Worm (Caenorhabditis elegans) whole organism, L1 larva: ENCODE data around the gene Y41D4A.1.
A peak's percentile ranks its signal among the peaks of the same experiment; 100 is the strongest.

ENCODE experiments used
- C04F5.9 ChIP-seq: sonication (generic microtip); optimal IDR thresholded peaks from 2 replicates; lab custom pipeline; 2016; ENCODE audit warnings: missing genetic modification characterization, missing compliant biosample characterization
- aly-2 ChIP-seq: fragments of 150-350 bp; optimal IDR thresholded peaks from 2 replicates; lab custom pipeline; 2014; ENCODE audit warnings: missing biosample characterization, missing genetic modification characterization
- egl-13 ChIP-seq: sonication (generic microtip); optimal IDR thresholded peaks from 2 replicates; lab custom pipeline; 2016; ENCODE audit warnings: missing genotype, missing genetic modification reagents, missing genetic modification characterization, missing compliant biosample characterization
- jun-1 ChIP-seq: fragments of 150-350 bp; optimal IDR thresholded peaks from 2 replicates; lab custom pipeline; 2014; ENCODE audit warnings: missing biosample characterization, missing genetic modification reagents, missing genetic modification characterization
- lin-39 ChIP-seq: fragments of 150-350 bp; optimal IDR thresholded peaks from 2 replicates; lab custom pipeline; 2014; ENCODE audit warnings: missing biosample characterization, missing genetic modification reagents, missing genetic modification characterization
- mdl-1 ChIP-seq, 2 experiments: fragments of 150-350 bp; optimal IDR thresholded peaks; 2 replicates each; lab custom pipeline; 2014 to 2017; ENCODE audit warnings: missing biosample characterization in 2 of 2, missing genetic modification characterization in 2 of 2, inconsistent platforms in 1 of 2
- nhr-11 ChIP-seq: fragments of 150-350 bp; optimal IDR thresholded peaks from 2 replicates; lab custom pipeline; 2014; ENCODE audit warnings: missing biosample characterization, missing genetic modification characterization
- nhr-237 ChIP-seq: fragments of 150-350 bp; optimal IDR thresholded peaks from 2 replicates; lab custom pipeline; 2014; ENCODE audit warnings: missing biosample characterization, missing genetic modification characterization
- nhr-85 ChIP-seq: sonication (generic microtip); peaks from one replicate; lab custom pipeline; 2016; ENCODE audit warnings: missing genetic modification characterization, inconsistent platforms, missing compliant biosample characterization
- pqm-1 ChIP-seq: sonication (generic microtip); optimal IDR thresholded peaks from 3 replicates; lab custom pipeline; 2017; ENCODE audit warnings: missing biosample characterization, missing genetic modification characterization
- unc-86 ChIP-seq: sonication (generic microtip); optimal IDR thresholded peaks from 2 replicates; lab custom pipeline; 2016; ENCODE audit warnings: missing genetic modification characterization, missing compliant biosample characterization

DNA sequence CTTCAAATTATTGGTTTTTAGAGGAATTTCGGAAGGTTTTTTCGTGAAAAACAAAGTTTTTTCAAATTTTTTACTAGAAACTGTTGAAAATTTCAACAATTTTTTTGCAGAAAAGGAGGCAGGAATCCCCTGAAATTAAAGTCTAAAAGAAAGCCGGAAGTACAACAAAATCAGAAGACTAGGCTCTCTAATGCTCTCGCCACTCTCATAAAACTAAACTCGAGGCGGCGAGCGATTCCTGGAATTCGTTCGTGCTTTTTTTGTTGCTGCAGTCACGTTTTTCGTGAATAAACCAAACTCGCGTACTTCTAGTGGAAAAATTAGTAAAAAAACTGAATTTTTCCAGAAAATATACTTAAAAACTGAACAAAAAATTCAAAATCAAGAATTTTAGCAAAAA is 33.1 kb upstream of the Y41D4A.1 start:
- TF ChIP-seq C04F5.9 (tag; lab: Kevin White, UChicago) (no peak), nhr-85 (tag; lab: Kevin White, UChicago) (no peak), lin-39 (tag; lab: Kevin White, UChicago) (no peak), aly-2 (no peak), nhr-11 (tag; lab: Kevin White, UChicago) (no peak), mdl-1 (tag; optimal IDR thresholded peaks at IDR 0.05; lab: Kevin White, UChicago) (no peak), unc-86 (tag; lab: Kevin White, UChicago) (no peak), nhr-237 (tag; lab: Kevin White, UChicago) (no peak), egl-13 (tag; lab: Kevin White, UChicago) (peak; percentile 60), jun-1 (tag; lab: Kevin White, UChicago) (no peak), pqm-1 (tag; lab: Kevin White, UChicago) (no peak)
